Worm (Caenorhabditis elegans): Measurements from ENCODE around the gene R105.1.

DNA sequence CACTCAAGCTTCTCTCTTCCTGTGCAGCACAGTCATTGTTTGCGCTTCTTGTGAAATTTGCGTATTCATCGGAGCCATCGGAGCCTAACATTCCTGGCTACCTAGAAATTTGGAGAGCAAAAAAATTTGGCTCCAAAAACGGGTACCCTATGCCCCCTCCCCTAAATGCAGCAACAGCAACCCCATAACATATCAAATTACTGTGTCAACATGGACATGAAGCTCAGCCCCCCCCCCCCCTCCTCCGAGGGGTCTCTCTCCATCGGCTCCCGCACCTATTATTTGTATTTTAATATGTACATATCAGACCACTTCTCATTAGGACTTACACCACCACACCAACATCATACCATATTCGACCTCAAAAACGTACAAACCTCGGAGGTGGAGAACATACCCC is 40.8 kb downstream of the R105.1 start:
- TF ChIP-seq elt-1 (tag; optimal IDR thresholded peaks at IDR 0.05) = no peak
- TF ChIP-seq ztf-11 (tag; optimal IDR thresholded peaks at IDR 0.05) = no peak
- no peak for TF ChIP-seq blmp-1 (tag; optimal IDR thresholded peaks at IDR 0.05; ENCODE audit: insufficient read depth)
- TF ChIP-seq sma-9 (GFP tag; optimal IDR thresholded peaks at IDR 0.05) = no peak
- no peak for TF ChIP-seq sma-9 (tag; optimal IDR thresholded peaks at IDR 0.05)
- no peak for TF ChIP-seq snpc-4 (tag; optimal IDR thresholded peaks at IDR 0.05)
- TF ChIP-seq unc-39 (tag; optimal IDR thresholded peaks at IDR 0.05) = no peak
- TF ChIP-seq Y55F3AM.14 (GFP tag; optimal IDR thresholded peaks at IDR 0.05) = no peak
- no peak for TF ChIP-seq nhr-10 (tag; optimal IDR thresholded peaks at IDR 0.05)
- no peak for TF ChIP-seq ceh-16 (tag; optimal IDR thresholded peaks at IDR 0.05)
- no peak for TF ChIP-seq ztf-1 (GFP tag; conservative IDR thresholded peaks at IDR 0.05)
- no peak for TF ChIP-seq lin-13 (GFP tag; optimal IDR thresholded peaks at IDR 0.05)
- TF ChIP-seq lsy-2 (tag; optimal IDR thresholded peaks at IDR 0.05) = no peak
- no peak for TF ChIP-seq elt-3 (tag; optimal IDR thresholded peaks at IDR 0.05)
- TF ChIP-seq lin-11 (tag; optimal IDR thresholded peaks at IDR 0.05) = no peak

Measured in whole organism, L2 larva.